Worm (Caenorhabditis elegans) whole organism, midembryonic: ENCODE measurements around the gene C44B7.11.

Experiments
- T22C8.4 ChIP-seq: fragments of 200-800 bp; sonication (Bioruptor generic); IDR thresholded peaks from 2 replicates; pipeline ENCODE4 v1.3.6; 2022; ENCODE audit warnings: missing genetic modification characterization, missing compliant biosample characterization
- cog-1 ChIP-seq: sonication (generic microtip); optimal IDR thresholded peaks from 2 replicates; lab custom pipeline; 2016; ENCODE audit warnings: missing genetic modification characterization, missing compliant biosample characterization
- flt-1 ChIP-seq: fragments of 200-800 bp; sonication (Bioruptor generic); IDR thresholded peaks from 2 replicates; pipeline ENCODE4 v1.3.6; 2022; ENCODE audit warnings: missing genetic modification characterization, missing compliant biosample characterization
- klf-2 ChIP-seq: fragments of 200-800 bp; sonication (Bioruptor generic); conservative IDR thresholded peaks from 2 replicates; pipeline ENCODE4 v1.3.6; 2022; ENCODE audit warnings: missing genetic modification reagents, missing genetic modification characterization, missing compliant biosample characterization
- tab-1 ChIP-seq: fragments of 200-800 bp; sonication (Bioruptor generic); IDR thresholded peaks from 2 replicates; pipeline ENCODE4 v1.3.6; 2022; ENCODE audit warnings: missing genetic modification characterization, missing compliant biosample characterization
- ztf-29 ChIP-seq: fragments of 200-800 bp; sonication (Bioruptor generic); IDR thresholded peaks from 2 replicates; pipeline ENCODE4 v1.3.6; 2022; ENCODE audit warnings: missing genetic modification reagents, missing genetic modification characterization, missing compliant biosample characterization

ce11 chrII:6928416-6928815 is 31.1 kb upstream of the C44B7.11 start, which contains the start of gene flcn-1:
- no peak for TF ChIP-seq T22C8.4 (GFP tag; lab: Robert Waterston, UW)
- no peak for TF ChIP-seq klf-2 (GFP tag; lab: Robert Waterston, UW)
- no peak for TF ChIP-seq flt-1 (GFP tag; lab: Robert Waterston, UW)
- no peak for TF ChIP-seq ztf-29 (GFP tag; lab: Robert Waterston, UW)
- TF ChIP-seq cog-1 (tag; lab: Kevin White, UChicago): no peak
- no peak for TF ChIP-seq tab-1 (GFP tag; lab: Robert Waterston, UW)
